Worm (Caenorhabditis elegans) whole organism, early embryonic: ENCODE results near the gene pph-5.
A peak's percentile ranks its signal among the peaks of the same experiment; 100 is the strongest.

ENCODE experiments used
- B0310.2 ChIP-seq: sonication (generic microtip); optimal IDR thresholded peaks from 2 replicates; lab custom pipeline; 2016; ENCODE audit warnings: mild to moderate bottlenecking, missing genetic modification characterization, missing compliant biosample characterization
- F13C5.2 ChIP-seq: sonication (generic microtip); optimal IDR thresholded peaks from 2 replicates; lab custom pipeline; 2017; ENCODE audit warnings: mild to moderate bottlenecking, missing genetic modification characterization, inconsistent platforms, missing compliant biosample characterization
- aly-1 ChIP-seq: sonication (generic microtip); optimal IDR thresholded peaks from 2 replicates; lab custom pipeline; 2016; ENCODE audit warnings: missing genetic modification characterization, missing compliant biosample characterization
- ama-1 ChIP-seq: fragments of 150-350 bp; optimal IDR thresholded peaks from 2 replicates; lab custom pipeline; 2014
- ceh-13 ChIP-seq: fragments of 200-800 bp; sonication (Bioruptor generic); optimal IDR thresholded peaks from 2 replicates; lab custom pipeline; 2018; ENCODE audit warnings: mild to moderate bottlenecking, missing genetic modification characterization, missing compliant biosample characterization
- ceh-36 ChIP-seq: sonication (generic microtip); optimal IDR thresholded peaks from 2 replicates; lab custom pipeline; 2016; ENCODE audit warnings: missing genetic modification characterization, inconsistent platforms, missing compliant biosample characterization
- ets-7 ChIP-seq: sonication (generic microtip); optimal IDR thresholded peaks from 2 replicates; lab custom pipeline; 2016; ENCODE audit warnings: missing genotype, missing genetic modification characterization, missing compliant biosample characterization
- flt-1 ChIP-seq: fragments of 200-800 bp; sonication (Bioruptor generic); IDR thresholded peaks from 2 replicates; pipeline ENCODE4 v1.3.6; 2022; ENCODE audit warnings: missing genetic modification characterization, missing compliant biosample characterization
- hmbx-1 ChIP-seq: sonication (generic microtip); optimal IDR thresholded peaks from 2 replicates; lab custom pipeline; 2016; ENCODE audit warnings: mild to moderate bottlenecking, missing genetic modification characterization, missing compliant biosample characterization
- hmg-4 ChIP-seq: fragments of 200-800 bp; sonication (Bioruptor generic); optimal IDR thresholded peaks from 2 replicates; lab custom pipeline; 2018; ENCODE audit warnings: mild to moderate bottlenecking, missing genetic modification characterization, missing compliant biosample characterization
- hnd-1 ChIP-seq: sonication (generic microtip); optimal IDR thresholded peaks from 2 replicates; lab custom pipeline; 2016; ENCODE audit warnings: missing genetic modification characterization, missing compliant biosample characterization
- pes-1 ChIP-seq: fragments of 200-800 bp; sonication (Bioruptor generic); IDR thresholded peaks from 2 replicates; pipeline ENCODE4 v1.3.6; 2022; ENCODE audit warnings: missing genetic modification reagents, missing genetic modification characterization, missing compliant biosample characterization
- scrt-1 ChIP-seq: fragments of 200-800 bp; sonication (Bioruptor generic); IDR thresholded peaks from 2 replicates; pipeline ENCODE4 v1.3.6; 2022; ENCODE audit warnings: missing genetic modification characterization, missing compliant biosample characterization
- sea-1 ChIP-seq: fragments of 200-800 bp; sonication (Bioruptor generic); conservative IDR thresholded peaks from 2 replicates; pipeline ENCODE4 v1.3.6; 2022; ENCODE audit warnings: missing genetic modification characterization, missing compliant biosample characterization
- tbx-11 ChIP-seq: fragments of 200-800 bp; sonication (Bioruptor generic); IDR thresholded peaks from 2 replicates; pipeline ENCODE4 v1.3.6; 2022; ENCODE audit warnings: missing genetic modification characterization, missing compliant biosample characterization
- tbx-37 ChIP-seq: fragments of 200-800 bp; sonication (Bioruptor generic); conservative IDR thresholded peaks from 2 replicates; pipeline ENCODE4 v1.3.6; 2022; ENCODE audit warnings: missing genetic modification reagents, missing genetic modification characterization, missing compliant biosample characterization
- tra-4 ChIP-seq: sonication (generic microtip); optimal IDR thresholded peaks from 2 replicates; lab custom pipeline; 2017; ENCODE audit warnings: missing genetic modification characterization, missing compliant biosample characterization

Gene pph-5

ce11 chrV:19189963-19190597 lies at the start of gene pph-5, which contains the start of gene Y39B6A.3:
TSS of gene pph-5 (plus strand) at chrV:19190547.
TSS of gene Y39B6A.3 (minus strand) at chrV:19190013.
- TF ChIP-seq ceh-13 = no peak
- no peak for TF ChIP-seq B0310.2 (tag; lab: Kevin White, UChicago)
- TF ChIP-seq hmg-4 (GFP tag; lab: Kevin White, UChicago) = no peak
- TF ChIP-seq ceh-36 (tag; lab: Kevin White, UChicago) = no peak
- TF ChIP-seq ama-1 (lab: Kevin White, UChicago) = no peak
- no peak for TF ChIP-seq aly-1
- no peak for TF ChIP-seq ets-7
- TF ChIP-seq tbx-11 = 0 out of 2 replicates have a peak, but pooled peaks have one; percentile 11
- no peak for TF ChIP-seq scrt-1
- TF ChIP-seq flt-1 (GFP tag; lab: Robert Waterston, UW) = no peak
- peak; percentile 28 for TF ChIP-seq F13C5.2 (tag; lab: Kevin White, UChicago)
- TF ChIP-seq sea-1 (GFP tag; lab: Robert Waterston, UW) = no peak

ce11 chrV:19142595-19142994 lies 47.8 kb upstream of the pph-5 start:
- TF ChIP-seq ets-7 = no peak
- no peak for TF ChIP-seq B0310.2 (tag; lab: Kevin White, UChicago)
- TF ChIP-seq ama-1 (lab: Kevin White, UChicago) = no peak
- TF ChIP-seq flt-1 (GFP tag; lab: Robert Waterston, UW) = 0 out of 2 replicates have a peak, but pooled peaks have one; percentile 28
- 0 out of 2 replicates have a peak, but pooled peaks have one; percentile 48 for TF ChIP-seq scrt-1
- no peak for TF ChIP-seq tra-4 (tag; lab: Kevin White, UChicago)
- TF ChIP-seq sea-1 (GFP tag; lab: Robert Waterston, UW) = no peak
- 0 out of 2 replicates have a peak, but pooled peaks have one; percentile 22 for TF ChIP-seq tbx-37
- TF ChIP-seq F13C5.2 (tag; lab: Kevin White, UChicago) = no peak
- peak; percentile 60; the same call in 1 of the 2 replicates for TF ChIP-seq pes-1 (GFP tag; lab: Robert Waterston, UW)

- no peak for TF ChIP-seq pes-1 (GFP tag; lab: Robert Waterston, UW)
- no peak for TF ChIP-seq sea-1 (GFP tag; lab: Robert Waterston, UW)
- TF ChIP-seq ets-7 = no peak
- TF ChIP-seq ama-1 (lab: Kevin White, UChicago) = no peak
These were observed 42.0 kb upstream of the pph-5 start for ce11 chrV:19148350-19148749.

- TF ChIP-seq pes-1 (GFP tag; lab: Robert Waterston, UW) (no peak), ama-1 (lab: Kevin White, UChicago) (no peak), F13C5.2 (tag; lab: Kevin White, UChicago) (no peak), tbx-11 (no peak), tbx-37 (no peak), ceh-13 (no peak), hmbx-1 (tag; lab: Kevin White, UChicago) (no peak)
These were observed 41.3 kb upstream of the pph-5 start, which contains the start of gene Y39B6A.7 for ce11 chrV:19149057-19149456. TSS of gene Y39B6A.7 (minus strand) at chrV:19149157.

ce11 chrV:19152328-19152727 lies 38.0 kb upstream of the pph-5 start, which contains the start of gene Y39B6A.69:
TSS of gene Y39B6A.69 (minus strand) at chrV:19152428.
- TF ChIP-seq tbx-37 (no peak), ceh-13 (no peak), pes-1 (GFP tag; lab: Robert Waterston, UW) (no peak), hmbx-1 (tag; lab: Kevin White, UChicago) (no peak), ceh-36 (tag; lab: Kevin White, UChicago) (no peak), F13C5.2 (tag; lab: Kevin White, UChicago) (no peak), tbx-11 (no peak), hmg-4 (GFP tag; lab: Kevin White, UChicago) (no peak), hnd-1 (tag; lab: Kevin White, UChicago) (no peak), scrt-1 (no peak), ets-7 (no peak)

ce11 chrV:19153244-19153643 lies 37.1 kb upstream of the pph-5 start:
- TF ChIP-seq F13C5.2 (tag; lab: Kevin White, UChicago) (no peak), hmbx-1 (tag; lab: Kevin White, UChicago) (no peak), tra-4 (tag; lab: Kevin White, UChicago) (no peak), aly-1 (no peak), hnd-1 (tag; lab: Kevin White, UChicago) (no peak), scrt-1 (no peak), tbx-37 (no peak), flt-1 (GFP tag; lab: Robert Waterston, UW) (no peak), B0310.2 (tag; lab: Kevin White, UChicago) (no peak), pes-1 (GFP tag; lab: Robert Waterston, UW) (no peak), ets-7 (no peak)

- TF ChIP-seq ets-7 (no peak), sea-1 (GFP tag; lab: Robert Waterston, UW) (no peak), B0310.2 (tag; lab: Kevin White, UChicago) (no peak), pes-1 (GFP tag; lab: Robert Waterston, UW) (no peak), ama-1 (lab: Kevin White, UChicago) (no peak), F13C5.2 (tag; lab: Kevin White, UChicago) (no peak), flt-1 (GFP tag; lab: Robert Waterston, UW) (no peak), scrt-1 (no peak), tbx-11 (no peak), tra-4 (tag; lab: Kevin White, UChicago) (no peak), ceh-36 (tag; lab: Kevin White, UChicago) (no peak), hnd-1 (tag; lab: Kevin White, UChicago) (no peak)
These were observed 36.5 kb upstream of the pph-5 start, which contains the start of gene tsp-13 for ce11 chrV:19153806-19154205. TSS of gene tsp-13 (plus strand) at chrV:19154106.

ce11 chrV:19158664-19159063 lies 31.7 kb upstream of the pph-5 start, which contains the start of gene Y39B6A.5:
TSS of gene Y39B6A.5 (minus strand) at chrV:19158877.
- no peak for TF ChIP-seq ets-7
- TF ChIP-seq ceh-36 (tag; lab: Kevin White, UChicago) = no peak
- no peak for TF ChIP-seq hnd-1 (tag; lab: Kevin White, UChicago)
- no peak for TF ChIP-seq sea-1 (GFP tag; lab: Robert Waterston, UW)
- TF ChIP-seq flt-1 (GFP tag; lab: Robert Waterston, UW) = no peak
- no peak for TF ChIP-seq pes-1 (GFP tag; lab: Robert Waterston, UW)
- TF ChIP-seq ama-1 (lab: Kevin White, UChicago) = no peak
- no peak for TF ChIP-seq B0310.2 (tag; lab: Kevin White, UChicago)
- no peak for TF ChIP-seq ceh-13
- no peak for TF ChIP-seq hmbx-1 (tag; lab: Kevin White, UChicago)
- no peak for TF ChIP-seq hmg-4 (GFP tag; lab: Kevin White, UChicago)
- no peak for TF ChIP-seq tra-4 (tag; lab: Kevin White, UChicago)
- no peak for TF ChIP-seq tbx-11
- no peak for TF ChIP-seq aly-1
- no peak for TF ChIP-seq F13C5.2 (tag; lab: Kevin White, UChicago)
- TF ChIP-seq scrt-1 = no peak
- TF ChIP-seq tbx-37 = no peak
